Worm (Caenorhabditis elegans) whole organism, L1 larva: ENCODE measurements around the gene Y42A5A.5.

Experiments used
- Y116A8C.19 ChIP-seq: sonication (generic microtip); optimal IDR thresholded peaks from 2 replicates; lab custom pipeline; 2016; ENCODE audit warnings: missing compliant biosample characterization, missing genetic modification characterization, borderline replicate concordance
- ceh-90 ChIP-seq: sonication (generic microtip); optimal IDR thresholded peaks from 2 replicates; lab custom pipeline; 2016; ENCODE audit warnings: missing genetic modification characterization, missing compliant biosample characterization
- egl-27 ChIP-seq, 2 experiments: fragments of 150-350 bp in 1 of 2; sonication (generic microtip); optimal IDR thresholded peaks; 3 replicates each; lab custom pipeline; 2017 to 2018; ENCODE audit warnings: missing biosample characterization in 2 of 2, missing genetic modification characterization in 2 of 2, missing genetic modification reagents in 2 of 2
- nhr-11 ChIP-seq: fragments of 150-350 bp; optimal IDR thresholded peaks from 2 replicates; lab custom pipeline; 2014; ENCODE audit warnings: missing biosample characterization, missing genetic modification characterization
- zag-1 ChIP-seq: fragments of 150-350 bp; optimal IDR thresholded peaks from 2 replicates; lab custom pipeline; 2014; ENCODE audit warnings: missing biosample characterization, missing genetic modification characterization

DNA sequence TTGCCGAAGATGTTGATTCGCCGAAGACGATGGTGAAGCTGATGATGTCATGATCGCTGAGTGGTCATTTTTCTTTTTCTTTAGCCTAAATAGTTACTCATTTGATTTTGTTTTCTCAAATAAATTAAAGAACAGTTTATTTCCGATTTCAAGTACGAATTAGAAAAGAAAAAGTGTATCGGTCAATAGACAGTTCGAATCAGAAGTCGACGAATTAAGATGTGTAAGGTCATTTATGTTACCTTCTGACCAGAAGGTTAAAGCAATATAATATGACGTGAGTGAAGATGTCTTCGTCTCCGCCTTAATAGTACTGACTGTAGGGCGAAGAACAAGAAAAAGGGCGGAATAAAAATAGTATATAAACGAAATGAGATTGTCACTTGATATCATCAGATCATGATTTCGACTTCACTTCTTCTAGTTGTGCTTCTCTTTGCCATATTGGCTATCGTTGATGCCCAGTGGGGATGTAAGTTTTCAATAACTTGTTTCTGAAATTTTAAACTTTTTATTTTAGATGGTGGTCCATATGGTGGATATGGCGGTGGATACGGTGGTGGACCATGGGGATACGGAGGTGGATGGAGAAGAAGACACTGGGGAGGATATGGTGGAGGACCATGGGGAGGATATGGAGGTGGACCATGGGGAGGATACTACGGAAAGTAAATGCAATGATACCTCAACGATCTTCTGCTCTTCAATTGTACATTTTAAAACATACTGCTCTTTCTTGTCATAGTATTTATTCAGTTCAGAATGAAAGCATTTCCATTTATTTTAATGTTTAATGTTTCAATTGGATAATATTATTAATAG lies 37.6 kb upstream of the Y42A5A.5 start, which contains the start of the genes T19C4.24 and nlp-33:
- no peak for TF ChIP-seq zag-1 (tag; lab: Kevin White, UChicago)
- TF ChIP-seq egl-27 (tag; optimal IDR thresholded peaks at IDR 0.05; lab: Kevin White, UChicago): no peak
- no peak for TF ChIP-seq nhr-11
- no peak for TF ChIP-seq Y116A8C.19 (tag; lab: Kevin White, UChicago)
- no peak for TF ChIP-seq ceh-90
